Fruit fly (Drosophila melanogaster) whole organism, embryonic: Measurements from ENCODE around the gene CG17191.

Experiments
- Atf3 ChIP-seq: fragments of 200-800 bp; sonication (Bioruptor generic); optimal IDR thresholded peaks from 3 replicates; lab custom pipeline; 2016; ENCODE audit warnings: missing biosample characterization, missing genetic modification characterization
- B-H1 ChIP-seq: fragments of 200-800 bp; sonication (Bioruptor generic); IDR thresholded peaks from 3 replicates; pipeline ENCODE4 v1.3.6; 2022; ENCODE audit warnings: missing biosample characterization, missing genetic modification characterization
- CG10321 ChIP-seq: fragments of 200-800 bp; sonication (Bioruptor generic); IDR thresholded peaks from 2 replicates; pipeline ENCODE4 v1.3.6; 2022; ENCODE audit warnings: missing biosample characterization, missing genetic modification characterization
- CG10654 ChIP-seq: fragments of 200-800 bp; sonication (Bioruptor generic); optimal IDR thresholded peaks from 2 replicates; lab custom pipeline; 2016; ENCODE audit warnings: missing biosample characterization, missing genetic modification characterization
- CG11093 ChIP-seq: fragments of 200-800 bp; sonication (Bioruptor generic); IDR thresholded peaks from 3 replicates; pipeline ENCODE4 v1.3.6; 2022; ENCODE audit warnings: missing biosample characterization, missing genetic modification characterization
- CG11456 ChIP-seq: fragments of 200-800 bp; sonication (Bioruptor generic); IDR thresholded peaks from 3 replicates; pipeline ENCODE4 v1.3.6; 2022; ENCODE audit warnings: missing biosample characterization, missing genetic modification characterization
- CG11696 ChIP-seq: fragments of 200-800 bp; sonication (Bioruptor generic); IDR thresholded peaks from 2 replicates; pipeline ENCODE4 v1.3.6; 2022; ENCODE audit warnings: missing biosample characterization, missing genetic modification characterization
- CG12659 ChIP-seq: fragments of 200-800 bp; sonication (Bioruptor generic); optimal IDR thresholded peaks from 3 replicates; lab custom pipeline; 2017; ENCODE audit warnings: mild to moderate bottlenecking, missing biosample characterization, missing genetic modification reagents, missing genetic modification characterization
- CG12942 ChIP-seq: fragments of 200-800 bp; sonication (Bioruptor generic); optimal IDR thresholded peaks from 3 replicates; lab custom pipeline; 2016; ENCODE audit warnings: missing biosample characterization, missing genetic modification characterization
- CG14710 ChIP-seq: fragments of 200-800 bp; sonication (Bioruptor generic); optimal IDR thresholded peaks from 3 replicates; lab custom pipeline; 2019; ENCODE audit warnings: missing biosample characterization, mild to moderate bottlenecking, missing genetic modification characterization, moderate library complexity
- CG17802 ChIP-seq: fragments of 200-800 bp; sonication (Bioruptor generic); optimal IDR thresholded peaks from 2 replicates; lab custom pipeline; 2018; ENCODE audit warnings: missing biosample characterization, mild to moderate bottlenecking, missing genetic modification characterization, moderate library complexity
- CG2120 ChIP-seq: fragments of 200-800 bp; sonication (Bioruptor generic); optimal IDR thresholded peaks from 3 replicates; lab custom pipeline; 2016; ENCODE audit warnings: missing biosample characterization, missing genetic modification characterization
- CG2129 ChIP-seq: fragments of 200-800 bp; sonication (Bioruptor generic); IDR thresholded peaks from 2 replicates; pipeline ENCODE4 v1.3.6; 2022; ENCODE audit warnings: missing biosample characterization, missing genetic modification characterization; ENCODE audit not compliant: partially characterized antibody
- CG2889 ChIP-seq: fragments of 200-800 bp; sonication (Bioruptor generic); IDR thresholded peaks from 3 replicates; pipeline ENCODE4 v1.3.6; 2022; ENCODE audit warnings: missing biosample characterization, missing genetic modification characterization
- CG30020 ChIP-seq: fragments of 200-800 bp; optimal IDR thresholded peaks from 2 replicates; lab custom pipeline; 2019; ENCODE audit warnings: missing biosample characterization, mild to moderate bottlenecking, missing genetic modification characterization, moderate library complexity
- CG32767 ChIP-seq: fragments of 200-800 bp; sonication (Bioruptor generic); IDR thresholded peaks from 2 replicates; pipeline ENCODE4 v1.3.6; 2022; ENCODE audit warnings: missing biosample characterization, missing genetic modification characterization
- CG6254 ChIP-seq: fragments of 200-800 bp; sonication (Bioruptor generic); optimal IDR thresholded peaks from 3 replicates; lab custom pipeline; 2017; ENCODE audit warnings: mild to moderate bottlenecking, missing biosample characterization, missing genetic modification reagents, missing genetic modification characterization
- CG9609 ChIP-seq: fragments of 200-800 bp; sonication (Bioruptor generic); optimal IDR thresholded peaks from 3 replicates; lab custom pipeline; 2016; ENCODE audit warnings: missing biosample characterization, missing genetic modification characterization
- CrebB ChIP-seq: fragments of 200-800 bp; sonication (Bioruptor generic); optimal IDR thresholded peaks from 3 replicates; lab custom pipeline; 2018; ENCODE audit warnings: missing biosample characterization, mild to moderate bottlenecking, missing genetic modification characterization
- D19B ChIP-seq: fragments of 200-800 bp; sonication (Bioruptor generic); optimal IDR thresholded peaks from 2 replicates; lab custom pipeline; 2017; ENCODE audit warnings: missing biosample characterization, mild to moderate bottlenecking, missing genetic modification characterization
- Dbx ChIP-seq: fragments of 200-800 bp; sonication (Bioruptor generic); IDR thresholded peaks from 3 replicates; pipeline ENCODE4 v1.3.6; 2022; ENCODE audit warnings: missing biosample characterization, missing genetic modification characterization
- Deaf1 ChIP-seq: fragments of 200-800 bp; optimal IDR thresholded peaks from 3 replicates; lab custom pipeline; 2019; ENCODE audit warnings: missing biosample characterization, mild to moderate bottlenecking, missing genetic modification characterization, moderate library complexity
- Dll ChIP-seq: fragments of 200-800 bp; sonication (Bioruptor generic); IDR thresholded peaks from 4 replicates; pipeline ENCODE4 v1.3.6; 2022; ENCODE audit warnings: missing biosample characterization, missing genetic modification characterization; ENCODE audit not compliant: partially characterized antibody
- E2f2 ChIP-seq: fragments of 200-800 bp; sonication (Bioruptor generic); IDR thresholded peaks from 2 replicates; pipeline ENCODE4 v1.3.6; 2022; ENCODE audit warnings: missing biosample characterization, missing genetic modification characterization
- HLH54F ChIP-seq: fragments of 200-800 bp; sonication (Bioruptor generic); optimal IDR thresholded peaks from 3 replicates; lab custom pipeline; 2016; ENCODE audit warnings: missing biosample characterization, missing genetic modification characterization
- MESR4 ChIP-seq: fragments of 200-800 bp; sonication (Bioruptor generic); optimal IDR thresholded peaks from 2 replicates; lab custom pipeline; 2018; ENCODE audit warnings: missing biosample characterization, mild to moderate bottlenecking, missing genetic modification characterization, moderate library complexity
- Med ChIP-seq: fragments of 200-800 bp; sonication (Bioruptor generic); peaks from one replicate; lab custom pipeline; 2016; ENCODE audit warnings: missing biosample characterization, missing genetic modification characterization, mild to moderate bottlenecking, inconsistent platforms, moderate library complexity
- NC2α ChIP-seq: fragments of 200-800 bp; sonication (Bioruptor generic); optimal IDR thresholded peaks from 2 replicates; lab custom pipeline; 2016; ENCODE audit warnings: missing biosample characterization, missing genetic modification characterization
- Rx ChIP-seq: fragments of 200-800 bp; sonication (Bioruptor generic); IDR thresholded peaks from 2 replicates; pipeline ENCODE4 v1.3.6; 2022; ENCODE audit warnings: missing biosample characterization, missing genetic modification characterization
- Sin3A ChIP-seq: fragments of >200 bp; optimal IDR thresholded peaks from 2 replicates; lab custom pipeline; 2018
- Sry-δ ChIP-seq: fragments of 200-800 bp; sonication (Bioruptor generic); optimal IDR thresholded peaks from 2 replicates; lab custom pipeline; 2016; ENCODE audit warnings: missing biosample characterization, missing genetic modification characterization
- ac ChIP-seq: fragments of 200-800 bp; sonication (Bioruptor generic); optimal IDR thresholded peaks from 3 replicates; lab custom pipeline; 2017; ENCODE audit warnings: missing biosample characterization, mild to moderate bottlenecking, missing genetic modification characterization
- cg ChIP-seq: fragments of 200-800 bp; sonication (Bioruptor generic); optimal IDR thresholded peaks from 3 replicates; lab custom pipeline; 2019; ENCODE audit warnings: missing biosample characterization, mild to moderate bottlenecking, missing genetic modification characterization, moderate library complexity
- danr ChIP-seq: fragments of 200-800 bp; sonication (Bioruptor generic); IDR thresholded peaks from 2 replicates; pipeline ENCODE4 v1.3.6; 2022; ENCODE audit warnings: missing biosample characterization, missing genetic modification characterization
- dpn ChIP-seq, 2 experiments: fragments of 200-800 bp; sonication (Bioruptor generic); optimal IDR thresholded peaks; 3 replicates each; lab custom pipeline; 2016; ENCODE audit warnings: missing biosample characterization in 2 of 2, missing genetic modification characterization in 2 of 2
- ems ChIP-seq: fragments of 200-800 bp; sonication (Bioruptor generic); optimal IDR thresholded peaks from 3 replicates; lab custom pipeline; 2016; ENCODE audit warnings: missing biosample characterization, missing genetic modification characterization
- fru ChIP-seq: fragments of >200 bp; optimal IDR thresholded peaks from 2 replicates; lab custom pipeline; 2017
- ken ChIP-seq: fragments of 200-800 bp; sonication (Bioruptor generic); IDR thresholded peaks from 3 replicates; pipeline ENCODE4 v1.3.6; 2022; ENCODE audit warnings: missing biosample characterization, missing genetic modification characterization
- klu ChIP-seq: fragments of 200-800 bp; sonication (Bioruptor generic); IDR thresholded peaks from 2 replicates; pipeline ENCODE4 v1.3.6; 2022; ENCODE audit warnings: missing biosample characterization, missing genetic modification characterization
- kni ChIP-seq: fragments of 200-800 bp; sonication (Bioruptor generic); optimal IDR thresholded peaks from 3 replicates; lab custom pipeline; 2017; ENCODE audit warnings: mild to moderate bottlenecking, missing biosample characterization, missing genetic modification reagents, missing genetic modification characterization
- mld ChIP-seq: fragments of 200-800 bp; sonication (Bioruptor generic); IDR thresholded peaks from 3 replicates; pipeline ENCODE4 v1.3.6; 2022; ENCODE audit warnings: missing biosample characterization, missing genetic modification characterization; ENCODE audit not compliant: partially characterized antibody
- nerfin-1 ChIP-seq: fragments of 200-800 bp; sonication (Bioruptor generic); optimal IDR thresholded peaks from 3 replicates; lab custom pipeline; 2019; ENCODE audit warnings: missing biosample characterization, mild to moderate bottlenecking, missing genetic modification characterization, moderate library complexity
- otp ChIP-seq: fragments of 200-800 bp; sonication (Bioruptor generic); IDR thresholded peaks from 3 replicates; pipeline ENCODE4, ENCODE4 v1.3.6; 2022; ENCODE audit warnings: missing biosample characterization, missing genetic modification characterization
- ranshi ChIP-seq: fragments of 200-800 bp; sonication (Bioruptor generic); IDR thresholded peaks from 2 replicates; pipeline ENCODE4 v1.3.6; 2022; ENCODE audit warnings: missing biosample characterization, missing genetic modification characterization
- row ChIP-seq: fragments of 200-800 bp; sonication (Bioruptor generic); IDR thresholded peaks from 3 replicates; pipeline ENCODE4 v1.3.6; 2022; ENCODE audit warnings: missing biosample characterization, missing genetic modification characterization
- run ChIP-seq: fragments of 200-800 bp; sonication (Bioruptor generic); optimal IDR thresholded peaks from 3 replicates; lab custom pipeline; 2018; ENCODE audit warnings: missing biosample characterization, mild to moderate bottlenecking, missing genetic modification characterization
- seq ChIP-seq: fragments of 200-800 bp; sonication (Bioruptor generic); IDR thresholded peaks from 2 replicates; pipeline ENCODE4 v1.3.6; 2022; ENCODE audit warnings: missing biosample characterization, missing genetic modification characterization
- ssp ChIP-seq: fragments of 200-800 bp; sonication (Bioruptor generic); IDR thresholded peaks from 2 replicates; pipeline ENCODE4 v1.3.6; 2022; ENCODE audit warnings: missing biosample characterization, missing genetic modification characterization
- tap ChIP-seq: fragments of 200-800 bp; optimal IDR thresholded peaks from 3 replicates; lab custom pipeline; 2019; ENCODE audit warnings: missing biosample characterization, mild to moderate bottlenecking, missing genetic modification characterization, moderate library complexity
- tio ChIP-seq: fragments of 200-800 bp; sonication (Bioruptor generic); optimal IDR thresholded peaks from 2 replicates; lab custom pipeline; 2017; ENCODE audit warnings: missing biosample characterization, missing genetic modification characterization, inconsistent platforms
- tup ChIP-seq: fragments of 200-800 bp; sonication (Bioruptor generic); optimal IDR thresholded peaks from 2 replicates; lab custom pipeline; 2016; ENCODE audit warnings: missing biosample characterization, mild to moderate bottlenecking, missing genetic modification characterization, moderate library complexity
- vvl ChIP-seq: fragments of 200-800 bp; sonication (Bioruptor generic); IDR thresholded peaks from 2 replicates; pipeline ENCODE4 v1.3.6; 2022; ENCODE audit warnings: missing biosample characterization, missing genetic modification characterization
- wdn ChIP-seq: fragments of 200-800 bp; sonication (Bioruptor generic); IDR thresholded peaks from 2 replicates; pipeline ENCODE4 v1.3.6; 2022; ENCODE audit warnings: missing biosample characterization, missing genetic modification characterization

Gene CG17191

dm6 chr3R:26980282-26980691 is 39.3 kb downstream of the CG17191 start (continued):
- TF ChIP-seq kni (GFP tag; lab: Kevin White, UChicago): no peak
- TF ChIP-seq nerfin-1: no peak
- no peak for TF ChIP-seq CG11696 (GFP tag; lab: Robert Waterston, UW)
- no peak for TF ChIP-seq wdn (GFP tag; lab: Robert Waterston, UW)
- TF ChIP-seq run (tag; lab: Kevin White, UChicago): no peak
- no peak for TF ChIP-seq B-H1 (GFP tag; lab: Robert Waterston, UW)
- no peak for TF ChIP-seq CG2889 (GFP tag; lab: Robert Waterston, UW)
- TF ChIP-seq tio: no peak
- no peak for TF ChIP-seq cg (GFP tag; lab: Kevin White, UChicago)
- TF ChIP-seq CG11456 (GFP tag; lab: Robert Waterston, UW): no peak
- no peak for TF ChIP-seq CrebB (tag; lab: Kevin White, UChicago)
- TF ChIP-seq CG6254: no peak
- peak; percentile 84 for TF ChIP-seq vvl
- TF ChIP-seq klu (GFP tag; lab: Robert Waterston, UW): no peak
- no peak for TF ChIP-seq CG2120 (GFP tag; lab: Kevin White, UChicago)
- TF ChIP-seq E2f2 (GFP tag; lab: Robert Waterston, UW): no peak
- TF ChIP-seq mld (GFP tag; lab: Robert Waterston, UW): no peak
- no peak for TF ChIP-seq ems (GFP tag; lab: Kevin White, UChicago)
- no peak for TF ChIP-seq Sry-δ (GFP tag; lab: Kevin White, UChicago)
- TF ChIP-seq Dbx (GFP tag; lab: Robert Waterston, UW): peak; percentile 53; the same call in 2 of the 3 replicates
- no peak for TF ChIP-seq CG12942 (GFP tag; lab: Kevin White, UChicago)
- no peak for TF ChIP-seq tap (tag; lab: Kevin White, UChicago)
- no peak for TF ChIP-seq ssp (GFP tag; lab: Robert Waterston, UW)
- 0 out of 4 replicates have a peak, but pooled peaks have one; percentile 15 for TF ChIP-seq Dll (GFP tag; lab: Robert Waterston, UW)
- no peak for TF ChIP-seq CG10321 (GFP tag; lab: Robert Waterston, UW)
- no peak for TF ChIP-seq ken (GFP tag; lab: Robert Waterston, UW)
- no peak for TF ChIP-seq CG30020
- TF ChIP-seq ranshi (GFP tag; lab: Robert Waterston, UW): no peak; the same call in 1 of the 2 replicates
- TF ChIP-seq Atf3: no peak
- no peak for TF ChIP-seq CG32767
- peak; percentile 83 for TF ChIP-seq Med
- TF ChIP-seq seq (GFP tag; lab: Robert Waterston, UW): no peak
- no peak for TF ChIP-seq danr
- TF ChIP-seq fru (lab: Kevin White, UChicago): no peak
- TF ChIP-seq dpn (GFP tag; optimal IDR thresholded peaks at IDR 0.05; lab: Kevin White, UChicago): no peak
- TF ChIP-seq otp (GFP tag; lab: Robert Waterston, UW): peak; percentile 23; the same call in 1 of the 3 replicates
- no peak for TF ChIP-seq CG12659 (GFP tag; lab: Kevin White, UChicago)
- peak; percentile 26; the same call in 1 of the 3 replicates for TF ChIP-seq row (GFP tag; lab: Robert Waterston, UW)
- no peak for TF ChIP-seq CG10654 (GFP tag; lab: Kevin White, UChicago)
- TF ChIP-seq Sin3A (lab: Kevin White, UChicago): no peak
- TF ChIP-seq HLH54F: no peak
- TF ChIP-seq Rx (GFP tag; lab: Robert Waterston, UW): no peak
- no peak for TF ChIP-seq CG17802 (tag; lab: Kevin White, UChicago)
- no peak for TF ChIP-seq CG11093
- no peak for TF ChIP-seq CG14710
- no peak for TF ChIP-seq D19B (GFP tag; lab: Kevin White, UChicago)
- TF ChIP-seq NC2α (GFP tag; lab: Kevin White, UChicago): no peak
- no peak for TF ChIP-seq ac
- no peak for TF ChIP-seq MESR4 (GFP tag; lab: Kevin White, UChicago)
- TF ChIP-seq Deaf1 (tag; lab: Kevin White, UChicago): peak; percentile 68
- TF ChIP-seq CG2129: no peak
- no peak for TF ChIP-seq CG9609 (GFP tag; lab: Kevin White, UChicago)
- no peak for TF ChIP-seq tup (GFP tag; lab: Kevin White, UChicago)
